Worm (Caenorhabditis elegans): ENCODE data around the gene fipr-17.

Gene fipr-17

ce11 chrIII:11007552-11008272 is at the start of gene fipr-17, which contains the start of gene Y48A6B.3:
fipr-17 (minus strand) TSS chrIII:11007602.
Y48A6B.3 (plus strand) TSS chrIII:11008222.
- TF ChIP-seq ceh-31 (tag; optimal IDR thresholded peaks at IDR 0.05) = peak; percentile 63
- TF ChIP-seq ttx-3 (tag; optimal IDR thresholded peaks at IDR 0.05) = peak; percentile 2
- peak; percentile 68 for TF ChIP-seq unc-42 (tag; optimal IDR thresholded peaks at IDR 0.05)
- TF ChIP-seq hlh-6 (tag; optimal IDR thresholded peaks at IDR 0.05) = no peak
- peak; percentile 39 for TF ChIP-seq unc-55 (GFP tag; optimal IDR thresholded peaks at IDR 0.05)
- no peak for TF ChIP-seq ceh-19 (GFP tag; optimal IDR thresholded peaks at IDR 0.05)
- TF ChIP-seq hlh-15 (tag; optimal IDR thresholded peaks at IDR 0.05) = no peak
- TF ChIP-seq ceh-18 (tag; optimal IDR thresholded peaks at IDR 0.05) = peak; percentile 9
- peak; percentile 38 for TF ChIP-seq ceh-34 (tag; optimal IDR thresholded peaks at IDR 0.05)
- TF ChIP-seq che-1 (tag; optimal IDR thresholded peaks at IDR 0.05) = no peak
- peak; percentile 21 for TF ChIP-seq tbx-2 (tag; optimal IDR thresholded peaks at IDR 0.05)
- TF ChIP-seq pros-1 (tag; optimal IDR thresholded peaks at IDR 0.05) = peak; percentile 14
- peak; percentile 80 for TF ChIP-seq nfya-1 (tag; optimal IDR thresholded peaks at IDR 0.05)
- peak; percentile 12 for TF ChIP-seq hlh-30 (tag; optimal IDR thresholded peaks at IDR 0.05; ENCODE audit: insufficient read depth)
- no peak for TF ChIP-seq nhr-11 (tag; optimal IDR thresholded peaks at IDR 0.05)
- peak; percentile 49 for TF ChIP-seq elt-2 (tag; optimal IDR thresholded peaks at IDR 0.05)
- TF ChIP-seq unc-86 (tag; optimal IDR thresholded peaks at IDR 0.05) = peak; percentile 26
- peak; percentile 60 for TF ChIP-seq ceh-48 (tag; optimal IDR thresholded peaks at IDR 0.05)
- TF ChIP-seq dve-1 (tag; optimal IDR thresholded peaks at IDR 0.05) = peak; percentile 54
- TF ChIP-seq pax-1 (tag; optimal IDR thresholded peaks at IDR 0.05) = no peak

DNA sequence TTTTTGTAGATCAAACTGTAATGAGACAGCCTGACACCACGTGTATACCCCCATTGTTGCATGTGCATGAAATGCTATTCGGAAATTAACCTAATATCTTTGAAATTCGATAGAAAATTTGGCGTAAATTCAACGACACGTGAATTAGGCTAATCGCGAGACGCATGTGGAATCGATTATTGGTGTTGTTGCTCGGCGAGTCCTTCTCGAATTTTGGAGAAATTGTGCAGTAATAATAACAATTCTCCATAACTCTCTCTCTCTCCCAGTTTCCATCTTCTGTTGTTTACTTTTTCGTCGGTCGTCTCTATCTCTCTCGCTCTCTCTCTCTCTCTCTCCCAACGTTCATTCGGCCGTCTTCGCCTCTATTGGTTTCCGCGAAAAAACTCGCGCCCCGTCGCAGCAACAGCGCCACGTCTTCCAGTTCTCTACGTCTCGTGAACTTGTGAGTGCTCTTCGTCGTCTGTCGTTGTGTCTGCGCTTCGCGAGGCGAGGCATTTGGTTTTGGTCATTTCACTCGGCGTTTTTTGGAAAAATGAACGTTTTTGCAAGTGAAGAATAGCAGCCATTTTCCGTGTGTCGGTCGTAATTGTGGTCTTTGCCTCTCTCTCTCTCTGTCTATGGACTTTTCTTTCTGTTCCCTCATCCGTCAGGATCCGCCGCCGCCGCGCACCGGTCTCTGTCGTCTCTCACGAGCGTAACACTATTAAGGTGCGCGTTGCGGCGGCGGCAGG is 47.3 kb upstream of the fipr-17 start:
- TF ChIP-seq unc-55 (GFP tag; optimal IDR thresholded peaks at IDR 0.05) (peak; percentile 31), C08G9.2 (tag; optimal IDR thresholded peaks at IDR 0.05) (peak; percentile 8), ceh-34 (tag; optimal IDR thresholded peaks at IDR 0.05) (peak; percentile 50), nfya-1 (tag; optimal IDR thresholded peaks at IDR 0.05) (peak; percentile 65), rnt-1 (tag; optimal IDR thresholded peaks at IDR 0.05) (no peak), pros-1 (tag; optimal IDR thresholded peaks at IDR 0.05) (peak; percentile 1), pqm-1 (tag; optimal IDR thresholded peaks at IDR 0.05) (no peak), ceh-2 (tag; optimal IDR thresholded peaks at IDR 0.05) (peak; percentile 25), syd-9 (tag; optimal IDR thresholded peaks at IDR 0.05) (no peak), ceh-14 (tag; optimal IDR thresholded peaks at IDR 0.05) (peak; percentile 45), fkh-6 (tag; optimal IDR thresholded peaks at IDR 0.05) (no peak), ceh-31 (tag; optimal IDR thresholded peaks at IDR 0.05) (peak; percentile 42), ceh-45 (GFP tag; IDR thresholded peaks at IDR 0.05) (no peak)

ce11 chrIII:11054032-11054431 is 46.6 kb upstream of the fipr-17 start:
- TF ChIP-seq nfya-1 (tag; optimal IDR thresholded peaks at IDR 0.05) (peak; percentile 97), dve-1 (tag; optimal IDR thresholded peaks at IDR 0.05) (no peak)

ce11 chrIII:11053603-11054002 is 46.2 kb upstream of the fipr-17 start:
- TF ChIP-seq lim-6 (tag; optimal IDR thresholded peaks at IDR 0.05) = no peak
- TF ChIP-seq unc-42 (tag; optimal IDR thresholded peaks at IDR 0.05) = no peak
- TF ChIP-seq ahr-1 (tag; optimal IDR thresholded peaks at IDR 0.05) = no peak

DNA sequence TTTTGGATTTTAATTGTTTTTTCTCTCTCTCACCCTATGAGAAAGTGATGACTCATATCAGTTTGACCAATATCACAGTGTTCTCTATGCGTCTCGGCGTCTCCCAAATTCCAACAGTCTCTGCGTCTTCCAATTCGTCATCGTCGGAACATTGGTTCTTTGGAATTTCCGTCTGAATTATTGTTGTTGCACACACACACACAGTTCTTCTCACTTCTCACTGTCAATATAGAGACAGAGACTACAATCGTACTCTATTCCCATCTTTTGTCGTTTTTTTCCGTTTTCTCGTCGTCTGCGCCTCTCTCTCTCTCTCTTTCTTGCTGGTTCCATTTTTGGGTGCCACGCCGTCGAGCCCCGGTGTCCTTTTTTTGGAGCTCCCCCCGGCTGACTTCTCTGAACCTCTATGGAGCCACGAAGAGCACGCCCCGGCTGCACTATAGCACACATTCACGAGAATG is 43.3 kb upstream of the fipr-17 start:
- no peak for TF ChIP-seq hlh-15 (tag; optimal IDR thresholded peaks at IDR 0.05)

Measured in whole organism, late embryonic.